Worm (Caenorhabditis elegans) whole organism, young adult: Measurements from ENCODE around the gene sulp-8.
A peak's percentile ranks its signal among the peaks of the same experiment; 100 is the strongest.

Experiments used
- B0019.2 ChIP-seq: fragments of 200-800 bp; sonication (Bioruptor generic); conservative IDR thresholded peaks from 2 replicates; pipeline ENCODE4 v1.3.6; 2022; ENCODE audit warnings: missing genetic modification reagents, missing genetic modification characterization, missing compliant biosample characterization
- F10E7.11 ChIP-seq: sonication (generic microtip); optimal IDR thresholded peaks from 2 replicates; lab custom pipeline; 2017; ENCODE audit warnings: mild to moderate bottlenecking, missing genetic modification characterization, moderate library complexity, missing compliant biosample characterization
- F22D6.2 ChIP-seq: sonication (generic microtip); optimal IDR thresholded peaks from 2 replicates; lab custom pipeline; 2016; ENCODE audit warnings: mild to moderate bottlenecking, missing genetic modification characterization, missing compliant biosample characterization
- F33H1.4 ChIP-seq: fragments of 200-800 bp; sonication (Bioruptor generic); IDR thresholded peaks from 2 replicates; pipeline ENCODE4 v1.3.6; 2022; ENCODE audit warnings: missing genetic modification reagents, missing genetic modification characterization, missing compliant biosample characterization
- F52B5.7 ChIP-seq: sonication (generic microtip); optimal IDR thresholded peaks from 2 replicates; lab custom pipeline; 2016; ENCODE audit warnings: mild to moderate bottlenecking, missing genetic modification characterization, missing compliant biosample characterization
- F57C9.4 ChIP-seq: sonication (generic microtip); optimal IDR thresholded peaks from 2 replicates; lab custom pipeline; 2017; ENCODE audit warnings: mild to moderate bottlenecking, missing genetic modification characterization, missing compliant biosample characterization
- K12H6.12 ChIP-seq: fragments of 200-800 bp; sonication (Bioruptor generic); optimal IDR thresholded peaks from 2 replicates; lab custom pipeline; 2018; ENCODE audit warnings: mild to moderate bottlenecking, missing genetic modification characterization, missing compliant biosample characterization
- T07F8.4 ChIP-seq: sonication (generic microtip); optimal IDR thresholded peaks from 2 replicates; lab custom pipeline; 2016; ENCODE audit warnings: mild to moderate bottlenecking, missing genetic modification characterization, moderate library complexity, missing compliant biosample characterization
- T26A5.8 ChIP-seq: sonication (generic microtip); optimal IDR thresholded peaks from 2 replicates; lab custom pipeline; 2016; ENCODE audit warnings: missing genetic modification characterization, missing compliant biosample characterization
- Y53F4B.3 ChIP-seq: fragments of 200-800 bp; sonication (Bioruptor generic); IDR thresholded peaks from 2 replicates; pipeline ENCODE4 v1.3.6; 2022; ENCODE audit warnings: missing genetic modification reagents, missing genetic modification characterization, missing compliant biosample characterization
- Y67H2A.10 ChIP-seq: fragments of 200-800 bp; sonication (Bioruptor generic); conservative IDR thresholded peaks from 2 replicates; pipeline ENCODE4 v1.3.6; 2022; ENCODE audit warnings: missing genetic modification reagents, missing genetic modification characterization, missing compliant biosample characterization
- athp-1 ChIP-seq: sonication (generic microtip); optimal IDR thresholded peaks from 2 replicates; lab custom pipeline; 2017; ENCODE audit warnings: mild to moderate bottlenecking, missing genetic modification characterization, missing compliant biosample characterization
- cebp-1 ChIP-seq, 2 experiments: fragments of 200-800 bp in 1 of 2; sonication (Bioruptor generic) in 1 of 2; sonication (generic microtip) in 1 of 2; IDR thresholded peaks in 1 of 2; optimal IDR thresholded peaks in 1 of 2; 2 replicates each; pipeline versions ENCODE4 v1.3.6 to Lab custom; 2017 to 2022; ENCODE audit warnings: missing compliant biosample characterization in 2 of 2, missing genetic modification characterization in 2 of 2, mild to moderate bottlenecking in 1 of 2, missing genetic modification reagents in 1 of 2, moderate library complexity in 1 of 2
- cebp-2 ChIP-seq: fragments of 200-800 bp; sonication (Bioruptor generic); IDR thresholded peaks from 2 replicates; pipeline ENCODE4 v1.3.6; 2022; ENCODE audit warnings: missing genetic modification characterization, missing compliant biosample characterization
- ceh-91 ChIP-seq: fragments of 200-800 bp; sonication (Bioruptor generic); IDR thresholded peaks from 2 replicates; pipeline ENCODE4 v1.3.6; 2022; ENCODE audit warnings: missing genetic modification reagents, missing genetic modification characterization, missing compliant biosample characterization
- chd-7 ChIP-seq: sonication (generic microtip); optimal IDR thresholded peaks from 2 replicates; lab custom pipeline; 2016; ENCODE audit warnings: mild to moderate bottlenecking, missing genetic modification characterization, moderate library complexity, missing compliant biosample characterization
- die-1 ChIP-seq: sonication (generic microtip); optimal IDR thresholded peaks from 2 replicates; lab custom pipeline; 2016; ENCODE audit warnings: missing genotype, mild to moderate bottlenecking, missing genetic modification characterization, missing compliant biosample characterization
- efl-1 ChIP-seq: fragments of 150-350 bp; optimal IDR thresholded peaks from 2 replicates; lab custom pipeline; 2014; ENCODE audit warnings: missing biosample characterization, missing genetic modification reagents, missing genetic modification characterization
- egl-18 ChIP-seq: fragments of 200-800 bp; sonication (Bioruptor generic); IDR thresholded peaks from 2 replicates; pipeline ENCODE4 v1.3.6; 2022; ENCODE audit warnings: missing genetic modification reagents, missing genetic modification characterization, missing compliant biosample characterization
- him-1 ChIP-seq: sonication (generic microtip); optimal IDR thresholded peaks from 2 replicates; lab custom pipeline; 2016; ENCODE audit warnings: missing genotype, missing genetic modification reagents, missing genetic modification characterization, missing compliant biosample characterization
- hlh-12 ChIP-seq: sonication (generic microtip); optimal IDR thresholded peaks from 2 replicates; lab custom pipeline; 2016; ENCODE audit warnings: missing genetic modification characterization, missing compliant biosample characterization
- hlh-26 ChIP-seq: fragments of 200-800 bp; sonication (Bioruptor generic); conservative IDR thresholded peaks from 2 replicates; pipeline ENCODE4 v1.3.6; 2022; ENCODE audit warnings: missing genetic modification reagents, missing genetic modification characterization, missing compliant biosample characterization
- hmg-1.2 ChIP-seq: fragments of 200-800 bp; sonication (Bioruptor generic); IDR thresholded peaks from 2 replicates; pipeline ENCODE4 v1.3.6; 2022; ENCODE audit warnings: missing genetic modification reagents, missing genetic modification characterization, missing compliant biosample characterization
- let-526 ChIP-seq: fragments of 200-800 bp; sonication (Bioruptor generic); IDR thresholded peaks from 2 replicates; pipeline ENCODE4 v1.3.6; 2022; ENCODE audit warnings: missing genetic modification reagents, missing genetic modification characterization, missing compliant biosample characterization
- lin-40 ChIP-seq: sonication (generic microtip); optimal IDR thresholded peaks from 2 replicates; lab custom pipeline; 2016; ENCODE audit warnings: missing genetic modification characterization, mild to moderate bottlenecking, missing compliant biosample characterization, missing genotype, missing genetic modification reagents
- mcd-1 ChIP-seq: fragments of 200-800 bp; sonication (Bioruptor generic); IDR thresholded peaks from 2 replicates; pipeline ENCODE4 v1.3.6; 2022; ENCODE audit warnings: missing genetic modification reagents, missing genetic modification characterization, missing compliant biosample characterization
- mel-28 ChIP-seq: sonication (generic microtip); optimal IDR thresholded peaks from 2 replicates; lab custom pipeline; 2016; ENCODE audit warnings: borderline replicate concordance, mild to moderate bottlenecking, missing genetic modification characterization, missing compliant biosample characterization
- mxl-1 ChIP-seq: sonication (generic microtip); optimal IDR thresholded peaks from 2 replicates; lab custom pipeline; 2016; ENCODE audit warnings: missing genetic modification characterization, missing compliant biosample characterization
- nfya-2 ChIP-seq: fragments of 200-800 bp; sonication (Bioruptor generic); IDR thresholded peaks from 2 replicates; pipeline ENCODE4 v1.3.6; 2022; ENCODE audit warnings: missing genetic modification reagents, missing genetic modification characterization, missing compliant biosample characterization
- nhr-27 ChIP-seq: fragments of 200-800 bp; sonication (Bioruptor generic); optimal IDR thresholded peaks from 2 replicates; lab custom pipeline; 2018; ENCODE audit warnings: mild to moderate bottlenecking, missing genetic modification characterization, moderate library complexity, missing compliant biosample characterization
- rec-8 ChIP-seq, 2 experiments: sonication (generic microtip); optimal IDR thresholded peaks; 2 replicates each; lab custom pipeline; 2016; ENCODE audit warnings: mild to moderate bottlenecking in 2 of 2, missing genetic modification characterization in 2 of 2, missing genetic modification reagents in 2 of 2, missing genotype in 2 of 2, missing biosample characterization in 1 of 2, missing compliant biosample characterization in 1 of 2, moderate library complexity in 1 of 2
- snpc-3.4 ChIP-seq: sonication (generic microtip); optimal IDR thresholded peaks from 2 replicates; lab custom pipeline; 2017; ENCODE audit warnings: missing genetic modification characterization, mild to moderate bottlenecking, missing compliant biosample characterization, antibody characterized with exemption, moderate library complexity, missing genotype, missing genetic modification reagents
- tbx-9 ChIP-seq: sonication (generic microtip); optimal IDR thresholded peaks from 2 replicates; lab custom pipeline; 2016; ENCODE audit warnings: borderline replicate concordance, missing genetic modification characterization, inconsistent platforms, missing compliant biosample characterization
- unc-130 ChIP-seq: sonication (generic microtip); optimal IDR thresholded peaks from 2 replicates; lab custom pipeline; 2016; ENCODE audit warnings: missing genetic modification reagents, missing genetic modification characterization, missing compliant biosample characterization
- unc-62 ChIP-seq: fragments of 150-350 bp; optimal IDR thresholded peaks from 2 replicates; lab custom pipeline; 2014; ENCODE audit warnings: missing biosample characterization, missing genetic modification reagents, missing genetic modification characterization
- zfh-2 ChIP-seq: fragments of 200-800 bp; sonication (Bioruptor generic); conservative IDR thresholded peaks from 2 replicates; pipeline ENCODE4 v1.3.6; 2022; ENCODE audit warnings: missing genetic modification reagents, missing genetic modification characterization, missing compliant biosample characterization
- zim-3 ChIP-seq: sonication (generic microtip); optimal IDR thresholded peaks from 2 replicates; lab custom pipeline; 2017; ENCODE audit warnings: mild to moderate bottlenecking, missing genetic modification characterization, moderate library complexity, missing compliant biosample characterization

Gene sulp-8

DNA sequence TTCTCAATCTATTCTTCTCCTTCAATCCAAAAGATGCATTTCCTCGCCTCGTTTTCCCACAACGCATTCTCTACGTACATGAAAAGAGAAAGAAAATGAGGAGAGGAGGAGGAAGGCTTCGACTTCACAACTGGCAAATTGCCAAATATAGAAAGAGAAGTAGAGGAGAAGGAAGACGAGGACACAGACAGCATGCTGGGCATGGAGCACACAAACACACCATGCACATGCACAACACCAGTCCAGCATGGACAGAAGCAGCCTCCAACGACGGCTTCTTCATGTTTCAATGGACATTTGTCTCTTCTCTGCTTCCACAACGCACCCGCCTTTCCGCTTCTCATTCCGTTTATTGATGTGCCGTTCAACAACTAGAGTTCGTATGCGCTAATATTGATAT is 8.8 kb downstream of the sulp-8 start (continued):
- peak; percentile 5 for TF ChIP-seq K12H6.12 (tag; lab: Kevin White, UChicago)
- TF ChIP-seq chd-7 (tag; lab: Kevin White, UChicago) = no peak
- TF ChIP-seq Y67H2A.10 = no peak
- no peak for TF ChIP-seq F52B5.7
- no peak for TF ChIP-seq athp-1 (tag; lab: Kevin White, UChicago)
- TF ChIP-seq zfh-2 (GFP tag; lab: Robert Waterston, UW) = no peak
- TF ChIP-seq, all 124 proteins: peak for 3

ce11 chrV:9663948-9664347 is 9.5 kb downstream of the sulp-8 start:
- no peak for TF ChIP-seq nhr-27 (tag; lab: Kevin White, UChicago)
- no peak for TF ChIP-seq Y53F4B.3 (GFP tag; lab: Robert Waterston, UW)
- TF ChIP-seq snpc-3.4 (tag; lab: Kevin White, UChicago) = no peak
- no peak for TF ChIP-seq die-1 (tag; lab: Kevin White, UChicago)
- no peak for TF ChIP-seq hmg-1.2 (GFP tag; lab: Robert Waterston, UW)
- no peak for TF ChIP-seq hlh-12 (tag; lab: Kevin White, UChicago)
- TF ChIP-seq let-526 (GFP tag; lab: Robert Waterston, UW) = no peak
- TF ChIP-seq ceh-91 (GFP tag; lab: Robert Waterston, UW) = no peak
- no peak for TF ChIP-seq cebp-2 (GFP tag; lab: Robert Waterston, UW)
- TF ChIP-seq tbx-9 (tag; lab: Kevin White, UChicago) = no peak
- TF ChIP-seq F57C9.4 (tag; lab: Kevin White, UChicago) = no peak
- TF ChIP-seq egl-18 (GFP tag; lab: Robert Waterston, UW) = no peak
- TF ChIP-seq athp-1 (tag; lab: Kevin White, UChicago) = no peak
- no peak for TF ChIP-seq T07F8.4

DNA sequence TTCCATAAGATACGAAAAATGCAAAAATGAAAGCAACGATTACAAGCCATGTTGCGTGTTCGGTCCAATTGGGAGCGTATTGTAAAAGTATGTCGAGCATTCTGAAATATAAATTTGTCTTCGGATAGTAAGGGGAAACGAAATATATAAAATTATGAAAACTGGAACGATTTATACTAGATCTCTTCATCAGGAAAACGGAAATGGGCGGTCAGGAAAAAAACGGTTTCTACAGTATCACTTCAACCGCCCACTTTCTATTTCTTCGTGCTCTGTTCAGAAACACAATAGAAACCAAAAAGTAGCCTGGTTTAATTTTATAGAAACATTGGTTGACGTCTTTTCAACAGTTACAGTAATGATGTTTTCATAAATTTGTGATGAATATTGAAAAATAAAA is 12.0 kb downstream of the sulp-8 start, which contains the start of gene pitr-4:
TSS of gene pitr-4 (minus strand) at position 101 of the 400 bp plus-strand sequence.
- no peak for TF ChIP-seq rec-8 (tag; optimal IDR thresholded peaks at IDR 0.05; lab: Kevin White, UChicago)
- TF ChIP-seq efl-1 (GFP tag; lab: Kevin White, UChicago) = no peak
- TF ChIP-seq him-1 (tag; lab: Kevin White, UChicago) = no peak
- TF ChIP-seq lin-40 = no peak
- TF ChIP-seq F33H1.4 (GFP tag; lab: Robert Waterston, UW) = no peak

ce11 chrV:9654154-9654805 is 19.2 kb downstream of the sulp-8 start, which contains the start of gene cyp-29A4:
Gene cyp-29A4, plus strand, starts transcription at chrV:9654755.
- no peak for TF ChIP-seq nfya-2 (GFP tag; lab: Robert Waterston, UW)

- TF ChIP-seq hlh-12 (tag; lab: Kevin White, UChicago) (no peak), unc-62 (GFP tag; lab: Kevin White, UChicago) (no peak), B0019.2 (no peak), unc-130 (no peak), F22D6.2 (tag; lab: Kevin White, UChicago) (no peak), cebp-1 (GFP tag; IDR thresholded peaks at IDR 0.05; lab: Robert Waterston, UW) (no peak), cebp-1 (tag; optimal IDR thresholded peaks at IDR 0.05; lab: Kevin White, UChicago) (no peak), mcd-1 (GFP tag; lab: Robert Waterston, UW) (no peak), T26A5.8 (no peak), mxl-1 (tag; lab: Kevin White, UChicago) (no peak), zfh-2 (GFP tag; lab: Robert Waterston, UW) (no peak), mel-28 (tag; lab: Kevin White, UChicago) (no peak), F10E7.11 (tag; lab: Kevin White, UChicago) (no peak), hlh-26 (no peak), zim-3 (tag; lab: Kevin White, UChicago) (no peak)
Observed at ce11 chrV:9651294-9651693, 22.2 kb downstream of the sulp-8 start, which contains the start of gene T06E4.21. Gene T06E4.21, plus strand, starts transcription at chrV:9651594.
